Worm (Caenorhabditis elegans) whole organism, L1 larva: ENCODE data around the gene K01A6.4.

Source experiments
- C04F5.9 ChIP-seq: sonication (generic microtip); optimal IDR thresholded peaks from 2 replicates; lab custom pipeline; 2016; ENCODE audit warnings: missing genetic modification characterization, missing compliant biosample characterization
- C16A3.4 ChIP-seq: fragments of 150-350 bp; optimal IDR thresholded peaks from 2 replicates; lab custom pipeline; 2014; ENCODE audit warnings: missing biosample characterization, missing genetic modification characterization
- C34B4.2 ChIP-seq: sonication (generic microtip); optimal IDR thresholded peaks from 2 replicates; lab custom pipeline; 2017; ENCODE audit warnings: mild to moderate bottlenecking, missing genetic modification characterization, missing compliant biosample characterization
- F16B12.6 ChIP-seq: fragments of 150-350 bp; optimal IDR thresholded peaks from 2 replicates; lab custom pipeline; 2014; ENCODE audit warnings: missing biosample characterization, missing genetic modification characterization
- aly-2 ChIP-seq: fragments of 150-350 bp; optimal IDR thresholded peaks from 2 replicates; lab custom pipeline; 2014; ENCODE audit warnings: missing biosample characterization, missing genetic modification characterization
- ama-1 ChIP-seq: fragments of 150-350 bp; optimal IDR thresholded peaks from 2 replicates; lab custom pipeline; 2014
- blmp-1 ChIP-seq: fragments of 150-350 bp; optimal IDR thresholded peaks from 2 replicates; lab custom pipeline; 2014; ENCODE audit warnings: missing biosample characterization, missing genetic modification characterization
- ceh-63 ChIP-seq: fragments of 200-800 bp; sonication (Bioruptor generic); optimal IDR thresholded peaks from 2 replicates; lab custom pipeline; 2018; ENCODE audit warnings: mild to moderate bottlenecking, missing genetic modification characterization, missing compliant biosample characterization
- dpl-1 ChIP-seq, 3 experiments: fragments of 150-350 bp in 2 of 3; sonication (generic microtip) in 1 of 3; optimal IDR thresholded peaks; 2 replicates each; lab custom pipeline; 2014 to 2017; ENCODE audit warnings: missing biosample characterization in 3 of 3, missing genetic modification characterization in 3 of 3, missing genetic modification reagents in 3 of 3
- dsc-1 ChIP-seq: sonication (generic microtip); optimal IDR thresholded peaks from 2 replicates; lab custom pipeline; 2016; ENCODE audit warnings: mild to moderate bottlenecking, missing genetic modification characterization, missing compliant biosample characterization
- efl-1 ChIP-seq, 4 experiments: fragments of 150-350 bp; optimal IDR thresholded peaks in 3 of 4; peaks in 1 of 4; 1 replicate in 1 of 4; 2 replicates in 3 of 4; lab custom pipeline; 2014; ENCODE audit warnings: missing biosample characterization in 2 of 4, missing genetic modification characterization in 2 of 4, missing genetic modification reagents in 2 of 4
- egl-13 ChIP-seq: sonication (generic microtip); optimal IDR thresholded peaks from 2 replicates; lab custom pipeline; 2016; ENCODE audit warnings: missing genotype, missing genetic modification reagents, missing genetic modification characterization, missing compliant biosample characterization
- egl-27 ChIP-seq, 2 experiments: fragments of 150-350 bp in 1 of 2; sonication (generic microtip); optimal IDR thresholded peaks; 3 replicates each; lab custom pipeline; 2017 to 2018; ENCODE audit warnings: missing biosample characterization in 2 of 2, missing genetic modification characterization in 2 of 2, missing genetic modification reagents in 2 of 2
- elt-2 ChIP-seq: sonication (generic microtip); optimal IDR thresholded peaks from 2 replicates; lab custom pipeline; 2016; ENCODE audit warnings: missing genetic modification characterization, mild to moderate bottlenecking, inconsistent platforms, missing compliant biosample characterization, missing genetic modification reagents
- fkh-10 ChIP-seq: sonication (generic microtip); optimal IDR thresholded peaks from 2 replicates; lab custom pipeline; 2017; ENCODE audit warnings: missing biosample characterization, missing genetic modification reagents, missing genetic modification characterization
- fkh-4 ChIP-seq: sonication (generic microtip); optimal IDR thresholded peaks from 2 replicates; lab custom pipeline; 2016; ENCODE audit warnings: missing compliant biosample characterization, missing genetic modification characterization, borderline replicate concordance
- fkh-8 ChIP-seq: sonication (generic microtip); optimal IDR thresholded peaks from 2 replicates; lab custom pipeline; 2016; ENCODE audit warnings: mild to moderate bottlenecking, missing genetic modification characterization, missing compliant biosample characterization
- hlh-4 ChIP-seq: sonication (generic microtip); optimal IDR thresholded peaks from 2 replicates; lab custom pipeline; 2016; ENCODE audit warnings: mild to moderate bottlenecking, missing genetic modification characterization, missing compliant biosample characterization
- hpl-2 ChIP-seq: fragments of 150-350 bp; optimal IDR thresholded peaks from 2 replicates; lab custom pipeline; 2014; ENCODE audit warnings: missing biosample characterization, missing genetic modification reagents, missing genetic modification characterization
- irx-1 ChIP-seq: sonication (generic microtip); optimal IDR thresholded peaks from 2 replicates; lab custom pipeline; 2016; ENCODE audit warnings: missing genetic modification characterization, missing compliant biosample characterization
- isw-1 ChIP-seq: fragments of 200-800 bp; sonication (Bioruptor generic); IDR thresholded peaks from 2 replicates; pipeline ENCODE4 v1.3.6; 2022; ENCODE audit warnings: missing genetic modification characterization, missing compliant biosample characterization
- lin-13 ChIP-seq: fragments of 150-350 bp; optimal IDR thresholded peaks from 2 replicates; lab custom pipeline; 2014; ENCODE audit warnings: missing biosample characterization, missing genetic modification reagents, missing genetic modification characterization
- lin-15B ChIP-seq: fragments of 150-350 bp; sonication (generic microtip); optimal IDR thresholded peaks from 3 replicates; lab custom pipeline; 2014; ENCODE audit warnings: missing biosample characterization, missing genetic modification characterization
- lin-35 ChIP-seq, 2 experiments: fragments of 150-350 bp; optimal IDR thresholded peaks; 2 replicates each; lab custom pipeline; 2014; ENCODE audit warnings: missing biosample characterization in 2 of 2, missing genetic modification characterization in 2 of 2, missing genetic modification reagents in 2 of 2
- lir-3 ChIP-seq: sonication (generic microtip); optimal IDR thresholded peaks from 2 replicates; lab custom pipeline; 2016; ENCODE audit warnings: mild to moderate bottlenecking, missing genetic modification characterization, moderate library complexity, missing compliant biosample characterization; ENCODE audit not compliant: poor library complexity
- lsy-2 ChIP-seq, 2 experiments: fragments of 150-350 bp; optimal IDR thresholded peaks; 2 replicates each; lab custom pipeline; 2014; ENCODE audit warnings: missing biosample characterization in 2 of 2, missing genetic modification characterization in 2 of 2
- mab-9 ChIP-seq: fragments of 200-800 bp; sonication (Bioruptor generic); IDR thresholded peaks from 2 replicates; pipeline ENCODE4 v1.3.6; 2022; ENCODE audit warnings: missing genetic modification reagents, missing genetic modification characterization, missing compliant biosample characterization
- mdl-1 ChIP-seq, 2 experiments: fragments of 150-350 bp; optimal IDR thresholded peaks; 2 replicates each; lab custom pipeline; 2014 to 2017; ENCODE audit warnings: missing biosample characterization in 2 of 2, missing genetic modification characterization in 2 of 2, inconsistent platforms in 1 of 2
- mep-1 ChIP-seq: fragments of 150-350 bp; optimal IDR thresholded peaks from 2 replicates; lab custom pipeline; 2014; ENCODE audit warnings: missing biosample characterization, missing genetic modification characterization
- nhr-12 ChIP-seq: sonication (generic microtip); optimal IDR thresholded peaks from 2 replicates; lab custom pipeline; 2017; ENCODE audit warnings: missing biosample characterization, missing genetic modification characterization
- nhr-237 ChIP-seq: fragments of 150-350 bp; optimal IDR thresholded peaks from 2 replicates; lab custom pipeline; 2014; ENCODE audit warnings: missing biosample characterization, missing genetic modification characterization
- nhr-47 ChIP-seq: sonication (generic microtip); optimal IDR thresholded peaks from 2 replicates; lab custom pipeline; 2016; ENCODE audit warnings: mild to moderate bottlenecking, missing genetic modification characterization, moderate library complexity, missing compliant biosample characterization
- nhr-76 ChIP-seq: sonication (generic microtip); optimal IDR thresholded peaks from 2 replicates; lab custom pipeline; 2017; ENCODE audit warnings: missing biosample characterization, missing genetic modification characterization
- nhr-85 ChIP-seq: sonication (generic microtip); peaks from one replicate; lab custom pipeline; 2016; ENCODE audit warnings: missing genetic modification characterization, inconsistent platforms, missing compliant biosample characterization
- nhr-90 ChIP-seq: sonication (generic microtip); optimal IDR thresholded peaks from 2 replicates; lab custom pipeline; 2016; ENCODE audit warnings: mild to moderate bottlenecking, missing genetic modification characterization, missing compliant biosample characterization; ENCODE audit not compliant: poor library complexity
- pax-3 ChIP-seq: fragments of 200-800 bp; sonication (Bioruptor generic); optimal IDR thresholded peaks from 2 replicates; lab custom pipeline; 2018; ENCODE audit warnings: mild to moderate bottlenecking, missing genetic modification characterization, moderate library complexity, missing compliant biosample characterization
- pqm-1 ChIP-seq: sonication (generic microtip); optimal IDR thresholded peaks from 3 replicates; lab custom pipeline; 2017; ENCODE audit warnings: missing biosample characterization, missing genetic modification characterization
- rnt-1 ChIP-seq: sonication (generic microtip); optimal IDR thresholded peaks from 2 replicates; lab custom pipeline; 2016; ENCODE audit warnings: mild to moderate bottlenecking, missing genetic modification characterization, moderate library complexity, missing compliant biosample characterization
- snpc-4 ChIP-seq: fragments of 150-350 bp; optimal IDR thresholded peaks from 2 replicates; lab custom pipeline; 2014; ENCODE audit warnings: missing biosample characterization, missing genetic modification characterization
- sptf-1 ChIP-seq: fragments of 150-350 bp; optimal IDR thresholded peaks from 2 replicates; lab custom pipeline; 2014; ENCODE audit warnings: missing biosample characterization, missing genetic modification characterization
- swsn-7 ChIP-seq: sonication (generic microtip); optimal IDR thresholded peaks from 2 replicates; lab custom pipeline; 2016; ENCODE audit warnings: missing genetic modification characterization, missing compliant biosample characterization
- tbx-2 ChIP-seq: sonication (generic microtip); optimal IDR thresholded peaks from 2 replicates; lab custom pipeline; 2016; ENCODE audit warnings: missing genetic modification characterization, missing compliant biosample characterization
- unc-30 ChIP-seq: sonication (generic microtip); optimal IDR thresholded peaks from 2 replicates; lab custom pipeline; 2017; ENCODE audit warnings: missing biosample characterization, missing genetic modification characterization
- unc-62 ChIP-seq: fragments of 150-350 bp; optimal IDR thresholded peaks from 2 replicates; lab custom pipeline; 2014; ENCODE audit warnings: missing biosample characterization, missing genetic modification reagents, missing genetic modification characterization
- unc-86 ChIP-seq: sonication (generic microtip); optimal IDR thresholded peaks from 2 replicates; lab custom pipeline; 2016; ENCODE audit warnings: missing genetic modification characterization, missing compliant biosample characterization
- zip-4 ChIP-seq: fragments of 200-800 bp; sonication (Bioruptor generic); optimal IDR thresholded peaks from 2 replicates; lab custom pipeline; 2018; ENCODE audit warnings: mild to moderate bottlenecking, missing genetic modification characterization, moderate library complexity, missing compliant biosample characterization
- ztf-11 ChIP-seq, 2 experiments: sonication (generic microtip); optimal IDR thresholded peaks; 2 replicates each; lab custom pipeline; 2016 to 2017; ENCODE audit warnings: missing genetic modification characterization in 2 of 2, missing biosample characterization in 1 of 2, missing compliant biosample characterization in 1 of 2
- ztf-4 ChIP-seq: fragments of 150-350 bp; optimal IDR thresholded peaks from 2 replicates; lab custom pipeline; 2014; ENCODE audit warnings: missing biosample characterization, missing genetic modification characterization

The K01A6.4 gene

DNA sequence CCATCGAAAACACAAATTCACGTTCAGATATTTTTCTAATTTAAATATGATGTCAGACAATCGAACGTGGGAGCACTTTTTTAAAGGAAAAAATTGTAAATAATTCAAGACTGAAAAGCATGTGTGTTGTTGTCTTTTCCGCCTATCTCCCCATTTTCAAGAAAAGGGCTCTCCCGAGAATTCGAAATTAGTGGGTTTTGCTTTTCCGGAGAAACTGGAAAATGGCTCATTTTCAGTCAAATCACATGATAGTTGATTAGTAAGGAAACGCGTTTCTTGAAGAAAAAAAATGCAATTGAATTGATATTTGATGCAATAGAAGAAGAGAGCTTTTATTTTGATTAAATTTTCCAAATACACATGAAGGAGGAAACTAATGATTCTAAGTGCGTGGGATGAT is 19.7 kb upstream of the K01A6.4 start (continued):
- TF ChIP-seq unc-30 (tag; lab: Kevin White, UChicago) (no peak), unc-86 (tag; lab: Kevin White, UChicago) (peak; percentile 42), swsn-7 (tag; lab: Kevin White, UChicago) (no peak), ceh-63 (GFP tag; lab: Kevin White, UChicago) (no peak), egl-13 (tag; lab: Kevin White, UChicago) (peak; percentile 59), mab-9 (GFP tag; lab: Robert Waterston, UW) (no peak), tbx-2 (peak; percentile 4), ztf-4 (tag; lab: Kevin White, UChicago) (peak; percentile 3), fkh-8 (peak; percentile 63), C04F5.9 (tag; lab: Kevin White, UChicago) (no peak), C34B4.2 (tag; lab: Kevin White, UChicago) (no peak), lin-35 (GFP tag; optimal IDR thresholded peaks at IDR 0.05; lab: Kevin White, UChicago) (no peak), lin-13 (GFP tag; lab: Kevin White, UChicago) (no peak), sptf-1 (tag; lab: Kevin White, UChicago) (no peak), snpc-4 (no peak), fkh-4 (no peak), lsy-2 (tag; optimal IDR thresholded peaks at IDR 0.05; lab: Kevin White, UChicago) (peak in 1 of 2 experiments; percentile 13), unc-62 (GFP tag; lab: Kevin White, UChicago) (no peak), fkh-10 (GFP tag; lab: Kevin White, UChicago) (no peak), zip-4 (no peak), irx-1 (tag; lab: Kevin White, UChicago) (no peak), mep-1 (tag; lab: Kevin White, UChicago) (no peak), aly-2 (tag; lab: Kevin White, UChicago) (no peak), elt-2 (no peak), nhr-12 (tag; lab: Kevin White, UChicago) (no peak), lir-3 (tag; lab: Kevin White, UChicago) (no peak), nhr-76 (tag; lab: Kevin White, UChicago) (no peak), dsc-1 (peak; percentile 75), pax-3 (peak; percentile 27)

DNA sequence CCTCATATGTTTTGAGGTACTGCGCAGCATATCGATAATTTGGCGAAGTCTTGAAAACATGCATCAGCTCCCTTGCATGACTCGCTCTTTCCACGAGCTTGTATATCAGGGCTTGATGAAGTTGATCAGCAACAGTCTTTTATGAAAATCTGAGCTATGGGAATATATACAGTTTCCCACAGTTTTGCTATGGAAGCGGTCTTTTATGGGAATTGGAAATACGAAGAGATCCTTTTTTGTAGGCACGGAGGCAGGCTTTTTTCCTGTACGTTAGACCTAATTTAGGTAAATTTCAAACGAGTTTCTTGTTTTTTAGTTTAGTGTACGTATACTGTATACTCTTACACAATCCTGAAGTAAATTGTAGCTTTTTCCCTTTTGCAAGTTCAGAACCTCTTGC is 15.8 kb upstream of the K01A6.4 start, which contains the start of gene T12A7.9:
Gene T12A7.9 (minus strand): TSS at position 101 of the 400 bp plus-strand sequence.
- TF ChIP-seq unc-86 (tag; lab: Kevin White, UChicago): no peak
- TF ChIP-seq blmp-1 (tag; lab: Kevin White, UChicago): no peak
- TF ChIP-seq nhr-47 (tag; lab: Kevin White, UChicago): peak; percentile 14
- TF ChIP-seq isw-1 (GFP tag; lab: Robert Waterston, UW): no peak
- TF ChIP-seq C16A3.4: no peak
- TF ChIP-seq, all 84 proteins: peak for 1

ce11 chrIV:11755003-11755402 is 14.9 kb upstream of the K01A6.4 start, which contains the start of gene T12A7.10:
Gene T12A7.10 (minus strand): TSS chrIV:11755103.
- TF ChIP-seq efl-1 (optimal IDR thresholded peaks at IDR 0.05; lab: Kevin White, UChicago): no peak
- TF ChIP-seq efl-1 (GFP tag; optimal IDR thresholded peaks at IDR 0.05 in 1 of 2; lab: Kevin White, UChicago): peak in 1 of 2 experiments; percentile 0
- no peak for TF ChIP-seq rnt-1 (tag; lab: Kevin White, UChicago)
- no peak for TF ChIP-seq lsy-2 (tag; optimal IDR thresholded peaks at IDR 0.05; lab: Kevin White, UChicago)
- peak; percentile 42 for TF ChIP-seq nhr-85 (tag; lab: Kevin White, UChicago)
- TF ChIP-seq hpl-2 (GFP tag; lab: Kevin White, UChicago): no peak
- TF ChIP-seq nhr-90 (tag; lab: Kevin White, UChicago): no peak

DNA sequence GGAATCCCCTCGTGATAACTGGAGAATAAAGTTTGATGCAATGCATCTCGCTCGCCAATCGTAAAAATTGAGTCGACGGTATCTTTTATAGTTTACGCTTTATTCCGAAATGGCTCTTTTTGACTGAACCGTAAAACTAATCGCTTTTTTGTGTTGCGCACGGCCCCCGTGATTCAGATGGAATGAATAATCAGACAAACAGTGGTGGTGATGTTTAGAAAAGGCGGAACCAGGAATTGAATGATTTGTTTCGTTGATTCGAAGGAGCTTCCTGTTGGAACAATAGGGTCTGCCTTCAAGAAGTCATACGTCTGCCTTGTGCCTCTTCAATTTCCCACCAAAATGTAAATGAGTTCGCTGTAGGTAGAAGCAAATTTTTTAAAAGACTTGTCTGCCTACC is 14.2 kb upstream of the K01A6.4 start, which contains the start of gene scl-18:
Gene scl-18 (minus strand): TSS at position 101 of the 400 bp plus-strand sequence.
- no peak for TF ChIP-seq C04F5.9 (tag; lab: Kevin White, UChicago)
- TF ChIP-seq ama-1 (lab: Kevin White, UChicago): no peak
- TF ChIP-seq dpl-1 (GFP tag; optimal IDR thresholded peaks at IDR 0.05; lab: Kevin White, UChicago): no peak
- TF ChIP-seq pqm-1 (tag; lab: Kevin White, UChicago): no peak
- TF ChIP-seq egl-27 (tag; optimal IDR thresholded peaks at IDR 0.05; lab: Kevin White, UChicago): no peak
- TF ChIP-seq mdl-1 (tag; optimal IDR thresholded peaks at IDR 0.05; lab: Kevin White, UChicago): no peak
- no peak for TF ChIP-seq hlh-4 (tag; lab: Kevin White, UChicago)
- no peak for TF ChIP-seq nhr-85 (tag; lab: Kevin White, UChicago)
- TF ChIP-seq nhr-237: no peak
- no peak for TF ChIP-seq F16B12.6 (tag; lab: Kevin White, UChicago)
- TF ChIP-seq swsn-7 (tag; lab: Kevin White, UChicago): no peak
- no peak for TF ChIP-seq ceh-63 (GFP tag; lab: Kevin White, UChicago)
- TF ChIP-seq lin-15B (tag; lab: Kevin White, UChicago): no peak
- no peak for TF ChIP-seq ztf-11 (tag; optimal IDR thresholded peaks at IDR 0.05; lab: Kevin White, UChicago)
- no peak for TF ChIP-seq efl-1 (optimal IDR thresholded peaks at IDR 0.05; lab: Kevin White, UChicago)
- TF ChIP-seq efl-1 (GFP tag; optimal IDR thresholded peaks at IDR 0.05 in 1 of 2; lab: Kevin White, UChicago): no peak
